Worm (Caenorhabditis elegans) whole organism, L1 larva: ENCODE results near the gene T23B12.6.

Experiments used
- efl-1 ChIP-seq, 4 experiments: fragments of 150-350 bp; optimal IDR thresholded peaks in 3 of 4; peaks in 1 of 4; 1 replicate in 1 of 4; 2 replicates in 3 of 4; lab custom pipeline; 2014; ENCODE audit warnings: missing biosample characterization in 2 of 4, missing genetic modification characterization in 2 of 4, missing genetic modification reagents in 2 of 4
- nhr-11 ChIP-seq: fragments of 150-350 bp; optimal IDR thresholded peaks from 2 replicates; lab custom pipeline; 2014; ENCODE audit warnings: missing biosample characterization, missing genetic modification characterization
- nhr-77 ChIP-seq: fragments of 150-350 bp; optimal IDR thresholded peaks from 2 replicates; lab custom pipeline; 2014; ENCODE audit warnings: missing biosample characterization, missing genetic modification characterization

ce11 chrV:8481274-8481673 lies 21.1 kb upstream of the T23B12.6 start:
- TF ChIP-seq nhr-11 (tag; lab: Kevin White, UChicago) (no peak), efl-1 (optimal IDR thresholded peaks at IDR 0.05; lab: Kevin White, UChicago) (no peak), efl-1 (GFP tag; optimal IDR thresholded peaks at IDR 0.05 in 1 of 2; lab: Kevin White, UChicago) (no peak), nhr-77 (tag; lab: Kevin White, UChicago) (no peak)
